Fruit fly (Drosophila melanogaster): ENCODE data around the gene CG18530.

- TF ChIP-seq fkh (GFP tag; optimal IDR thresholded peaks at IDR 0.05) (no peak), Eip75B (GFP tag; optimal IDR thresholded peaks at IDR 0.05) (no peak), Lpt (GFP tag; optimal IDR thresholded peaks at IDR 0.05) (no peak), Eip78C (GFP tag) (no peak), Sox14 (GFP tag; optimal IDR thresholded peaks at IDR 0.05) (no peak), spab (GFP tag; optimal IDR thresholded peaks at IDR 0.05) (no peak), CG3032 (tag; optimal IDR thresholded peaks at IDR 0.05) (no peak), Met (GFP tag; optimal IDR thresholded peaks at IDR 0.05) (no peak)
Measured at dm6 chr3R:12681275-12681674, 48.1 kb downstream of the CG18530 start, which contains the start of gene Cyp313a4.
